Fruit fly (Drosophila melanogaster): ENCODE measurements around the gene Ist1.

DNA sequence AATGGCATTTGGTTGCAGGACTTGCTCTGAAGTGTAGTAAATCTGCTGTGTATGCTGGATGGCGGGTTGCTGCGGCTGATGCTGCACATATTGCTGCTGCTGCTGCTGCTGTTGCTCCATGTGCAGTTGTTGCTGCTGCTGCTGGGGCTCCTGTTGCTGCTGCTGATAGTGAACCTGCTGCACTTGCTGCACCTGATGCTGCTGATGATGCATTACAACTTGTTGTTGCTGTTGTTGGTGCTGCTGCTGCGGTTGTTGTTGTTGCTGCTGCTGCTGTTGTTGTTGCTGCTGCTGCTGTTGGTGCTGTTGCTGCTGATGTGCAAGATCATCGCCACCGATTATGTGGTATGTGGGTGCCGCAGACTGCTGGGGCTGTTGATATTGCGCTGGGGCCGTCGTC lies 5.5 kb downstream of the Ist1 start:
- TF ChIP-seq CG12768 (GFP tag; optimal IDR thresholded peaks at IDR 0.05) (no peak), cnc (optimal IDR thresholded peaks at IDR 0.05) (no peak), pad (GFP tag; optimal IDR thresholded peaks at IDR 0.05) (no peak), Clk (GFP tag; optimal IDR thresholded peaks at IDR 0.05) (no peak), CG33017 (tag; optimal IDR thresholded peaks at IDR 0.05) (no peak), Mnt (GFP tag; optimal IDR thresholded peaks at IDR 0.05) (no peak), Hr96 (GFP tag; optimal IDR thresholded peaks at IDR 0.05) (no peak), CG5204 (GFP tag; optimal IDR thresholded peaks at IDR 0.05) (no peak), CG7101 (tag; optimal IDR thresholded peaks at IDR 0.05) (no peak), tj (GFP tag; optimal IDR thresholded peaks at IDR 0.05) (no peak), CG7045 (GFP tag; optimal IDR thresholded peaks at IDR 0.05) (no peak)

Measured in whole organism, adult.